Fruit fly (Drosophila melanogaster): Measurements from ENCODE around the gene CG14441.

DNA sequence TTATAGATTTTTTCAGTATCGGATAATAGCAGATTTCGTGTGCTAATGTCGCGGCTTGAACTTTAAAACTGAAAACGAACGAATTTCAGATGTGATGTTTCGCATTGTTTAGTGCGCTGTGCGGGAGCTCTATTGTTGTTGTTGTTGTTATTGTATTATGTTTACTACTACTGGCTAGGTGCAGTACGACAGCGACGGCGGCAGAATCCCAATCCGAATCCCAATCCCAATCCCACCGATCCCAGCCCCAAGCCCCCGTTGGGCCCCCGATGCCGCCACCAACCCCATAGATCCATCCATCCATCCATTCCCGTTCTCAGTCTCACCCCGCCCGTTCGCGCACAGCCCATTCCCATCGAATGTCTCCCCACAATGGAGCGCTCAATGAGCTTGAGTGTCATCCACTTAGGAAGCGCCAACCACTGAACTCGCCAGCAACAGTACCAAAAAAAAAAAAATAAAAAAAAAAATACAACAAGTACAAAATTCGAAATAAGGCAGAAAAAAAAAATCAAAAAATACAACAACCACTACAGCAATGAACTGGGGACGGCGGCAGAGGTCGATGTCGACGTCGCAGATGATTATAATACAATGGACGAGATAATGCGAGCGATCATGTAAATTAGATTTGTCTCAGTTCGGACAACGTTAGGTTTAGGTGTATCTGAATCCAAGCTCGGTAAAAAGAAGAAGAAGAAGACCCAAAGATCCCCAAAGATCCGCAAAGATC is 40.8 kb downstream of the CG14441 start, which contains the start of gene CG3168:
- TF ChIP-seq Sin3A (optimal IDR thresholded peaks at IDR 0.05) (no peak), ttk (optimal IDR thresholded peaks at IDR 0.05) (no peak), h (optimal IDR thresholded peaks at IDR 0.05) (no peak)
